Fruit fly (Drosophila melanogaster) S2 (cell line): ENCODE data around the gene CG8507.

Experiments used
- CG8478 ChIP-seq: fragments of >200 bp; optimal IDR thresholded peaks from 2 replicates; lab custom pipeline; 2018
- CTCF ChIP-seq, 2 experiments: fragments of >200 bp; optimal IDR thresholded peaks; 2 replicates each; lab custom pipeline; 2018

The CG8507 gene

DNA sequence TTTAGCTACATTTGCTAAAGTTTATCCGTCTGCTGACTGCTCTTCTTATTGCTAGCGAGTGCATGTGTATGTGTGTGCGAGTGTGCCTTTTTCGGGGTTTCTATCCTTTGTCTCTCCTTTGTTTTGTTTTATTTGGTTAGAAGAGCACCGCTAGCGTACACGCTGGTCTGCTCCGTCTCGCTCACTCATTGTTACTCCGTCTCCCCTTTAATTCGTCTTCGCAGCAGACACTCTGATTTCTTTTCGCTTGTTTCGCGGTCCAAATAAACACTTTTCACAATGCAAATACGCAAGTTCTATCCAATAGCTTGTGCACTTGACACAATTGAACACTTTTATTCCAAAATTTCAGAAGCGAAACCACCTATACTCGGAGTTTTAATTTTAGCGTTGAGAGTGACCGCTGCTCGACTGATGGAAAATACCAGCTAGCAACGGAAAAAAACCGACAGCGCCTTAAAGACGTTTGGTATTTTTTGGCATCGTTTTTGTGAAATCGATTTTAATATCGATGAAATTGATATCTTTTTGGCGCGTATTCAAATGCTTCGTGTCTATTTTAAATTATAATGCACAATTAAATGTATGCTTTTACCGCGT, 17.8 kb downstream of the CG8507 start, which contains the start of gene FBXO11:
TSS of gene FBXO11 (minus strand) at position 423 of the 600 bp plus-strand sequence.
- TF ChIP-seq CG8478 (no peak), CTCF (optimal IDR thresholded peaks at IDR 0.05; lab: Kevin White, UChicago) (no peak)

DNA sequence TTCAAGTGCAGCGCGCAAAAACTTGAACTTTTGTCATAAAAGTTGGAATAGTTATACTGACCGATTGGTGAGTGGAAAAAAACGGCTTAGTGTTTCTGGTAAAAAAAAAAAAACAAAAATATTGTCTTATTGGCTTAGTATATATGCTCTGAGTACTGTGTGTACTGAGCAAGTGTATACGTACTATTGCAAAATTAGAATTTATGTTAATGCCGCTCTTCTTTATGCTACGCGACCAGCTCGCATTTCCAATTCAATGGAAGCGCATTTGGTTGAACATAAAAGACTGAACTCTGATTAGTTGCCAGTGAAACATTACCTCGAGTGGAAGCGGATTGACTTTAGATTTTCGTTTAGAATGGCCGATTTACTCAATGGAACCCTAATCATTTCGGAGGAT, 21.2 kb downstream of the CG8507 start, which contains the start of gene CG8534:
TSS of gene CG8534 (plus strand) at position 301 of the 400 bp plus-strand sequence.
- no peak for TF ChIP-seq CG8478
- TF ChIP-seq CTCF (optimal IDR thresholded peaks at IDR 0.05; lab: Kevin White, UChicago): no peak

DNA sequence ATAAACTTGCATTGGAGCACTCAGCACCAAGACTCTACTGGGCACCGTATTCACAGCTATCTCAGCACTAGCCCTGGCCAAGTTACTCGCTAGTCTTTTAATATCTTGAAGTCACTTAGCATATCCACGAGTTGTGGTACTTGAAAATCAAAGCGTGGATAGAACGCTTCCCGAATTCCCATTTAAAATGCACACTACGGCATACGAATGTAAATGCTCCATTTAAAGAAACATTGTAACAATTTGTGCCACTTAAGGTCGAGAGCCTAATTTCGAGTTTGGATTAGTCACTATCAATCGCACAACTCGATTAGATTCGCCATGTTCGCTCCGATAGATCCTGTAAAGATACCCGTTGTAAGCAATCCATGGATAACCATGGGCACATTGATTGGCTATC, 22.6 kb downstream of the CG8507 start, which contains the start of gene eloF:
TSS of gene eloF (plus strand) at position 301 of the 400 bp plus-strand sequence.
- TF ChIP-seq CG8478 (no peak), CTCF (optimal IDR thresholded peaks at IDR 0.05; lab: Kevin White, UChicago) (no peak)

DNA sequence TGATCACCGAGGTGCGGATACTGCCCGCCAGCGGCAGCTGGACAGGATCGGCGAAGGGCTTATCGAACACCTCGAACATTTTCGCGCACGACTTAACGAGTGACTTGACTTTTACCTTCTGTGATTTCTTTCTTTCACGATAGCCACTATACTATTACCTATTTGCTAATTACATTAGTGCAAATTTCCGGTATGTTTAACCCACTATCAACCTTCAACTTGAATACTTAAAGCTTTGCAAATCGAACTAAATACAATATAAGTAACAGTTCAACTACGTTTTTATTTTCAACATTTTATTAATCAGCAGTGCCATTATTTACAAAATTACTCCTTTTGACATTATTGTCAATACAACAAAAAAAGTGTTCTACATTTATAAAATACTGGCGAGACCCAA, 25.6 kb downstream of the CG8507 start, which contains the start of gene CG16904:
TSS of gene CG16904 (minus strand) at position 101 of the 400 bp plus-strand sequence.
- no peak for TF ChIP-seq CTCF (optimal IDR thresholded peaks at IDR 0.05; lab: Kevin White, UChicago)
- no peak for TF ChIP-seq CG8478

DNA sequence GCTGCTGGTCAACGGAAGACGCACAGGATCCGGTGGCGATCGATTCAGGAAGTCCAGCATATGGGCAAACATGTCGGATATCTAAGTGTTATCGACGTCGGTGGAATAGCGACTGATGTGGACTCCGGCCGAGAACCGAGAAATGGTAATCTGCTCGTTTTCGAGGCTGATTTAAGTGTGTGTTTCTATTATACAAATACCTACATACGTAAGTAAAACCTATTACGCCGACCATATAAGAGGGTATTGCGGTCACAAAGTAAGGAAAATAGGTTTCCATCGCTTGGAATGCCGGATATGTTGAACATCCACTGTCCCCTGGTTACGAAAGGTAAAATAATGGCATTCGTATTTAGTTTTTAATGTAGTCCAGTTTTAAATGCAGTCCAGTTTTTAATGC, 27.0 kb downstream of the CG8507 start, which contains the start of gene CG9459:
TSS of gene CG9459 (minus strand) at position 101 of the 400 bp plus-strand sequence.
- TF ChIP-seq CTCF (optimal IDR thresholded peaks at IDR 0.05; lab: Kevin White, UChicago): no peak
- no peak for TF ChIP-seq CG8478

DNA sequence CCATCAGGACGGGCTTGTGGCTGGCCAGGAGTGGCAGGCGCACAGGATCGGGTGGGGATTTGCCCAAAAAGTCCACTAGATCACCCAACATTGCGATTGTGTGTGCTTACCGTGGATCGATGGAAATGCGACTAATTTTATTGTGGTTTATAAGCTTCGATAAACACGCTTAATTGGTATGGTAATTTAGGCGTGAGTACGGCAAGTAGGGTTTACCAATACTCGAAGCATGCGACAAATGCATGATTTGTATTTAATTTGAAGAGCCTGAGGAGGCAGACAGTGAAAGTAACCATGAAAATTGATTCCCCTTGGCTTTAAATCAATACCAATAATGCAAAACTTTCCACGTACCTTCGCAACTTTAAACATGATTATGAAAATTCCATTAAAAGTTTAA, 28.5 kb downstream of the CG8507 start, which contains the start of gene CG9458:
TSS of gene CG9458 (minus strand) at position 101 of the 400 bp plus-strand sequence.
- no peak for TF ChIP-seq CG8478
- TF ChIP-seq CTCF (optimal IDR thresholded peaks at IDR 0.05; lab: Kevin White, UChicago): no peak

DNA sequence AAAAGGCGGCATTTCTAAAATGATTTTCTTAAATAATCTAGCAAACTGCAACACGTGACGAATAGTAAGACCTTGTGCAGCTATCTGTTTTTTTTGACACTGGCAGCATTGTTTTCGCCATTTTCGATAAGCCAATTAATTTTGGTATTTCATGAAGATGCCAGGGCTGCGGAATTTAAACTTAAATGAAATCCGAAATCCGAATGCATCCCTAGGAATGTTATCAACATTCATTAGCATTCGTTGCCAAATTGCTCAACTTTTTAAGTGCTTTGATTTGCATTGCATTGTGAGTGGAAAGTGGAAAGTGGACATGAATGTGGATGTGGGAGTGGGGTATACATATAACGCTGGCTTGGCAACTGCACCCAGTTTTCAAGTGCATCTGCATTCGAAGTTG, 29.8 kb downstream of the CG8507 start, which contains the start of gene CG42857:
TSS of gene CG42857 (minus strand) at position 101 of the 400 bp plus-strand sequence.
- TF ChIP-seq CG8478: no peak
- no peak for TF ChIP-seq CTCF (optimal IDR thresholded peaks at IDR 0.05; lab: Kevin White, UChicago)

DNA sequence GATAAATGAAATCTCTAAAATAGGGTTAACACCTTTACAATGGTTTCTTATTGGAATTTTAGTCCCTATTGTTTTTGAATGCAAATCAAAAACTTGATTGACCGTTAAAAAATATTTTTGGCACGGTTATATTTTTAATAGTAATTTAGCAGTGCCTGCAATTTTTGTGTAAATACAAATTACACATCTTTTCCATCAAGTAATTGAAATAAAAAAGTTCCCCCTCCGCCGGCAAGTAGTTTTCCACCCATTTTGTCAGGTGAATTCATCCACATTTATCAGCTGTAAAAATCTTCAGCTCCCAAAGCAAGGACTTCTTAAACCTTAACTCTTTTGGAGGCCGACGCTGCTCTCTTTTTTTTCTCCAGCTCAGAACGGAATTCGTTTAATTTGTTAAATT, 32.4 kb downstream of the CG8507 start, which contains the start of gene CG34302:
TSS of gene CG34302 (minus strand) at position 101 of the 400 bp plus-strand sequence.
- TF ChIP-seq CTCF (optimal IDR thresholded peaks at IDR 0.05; lab: Kevin White, UChicago): no peak
- TF ChIP-seq CG8478: no peak
